Fruit fly (Drosophila melanogaster) whole organism, prepupa: ENCODE data around the gene FoxP.

Experiments used
- Blimp-1 ChIP-seq: fragments of 200-800 bp; sonication (Bioruptor generic); optimal IDR thresholded peaks from 3 replicates; lab custom pipeline; 2017; ENCODE audit warnings: missing biosample characterization, missing genetic modification characterization, mild to moderate bottlenecking, moderate library complexity, missing genetic modification reagents
- CG10669 ChIP-seq: fragments of 200-800 bp; sonication (Bioruptor generic); optimal IDR thresholded peaks from 3 replicates; lab custom pipeline; 2018; ENCODE audit warnings: missing biosample characterization, mild to moderate bottlenecking, missing genetic modification characterization, moderate library complexity
- CG11762 ChIP-seq: fragments of 200-800 bp; sonication (Bioruptor generic); optimal IDR thresholded peaks from 3 replicates; lab custom pipeline; 2016; ENCODE audit warnings: missing biosample characterization, missing genetic modification characterization; ENCODE audit not compliant: insufficient read depth
- CG1621 ChIP-seq: fragments of 200-800 bp; sonication (Bioruptor generic); optimal IDR thresholded peaks from 3 replicates; lab custom pipeline; 2018; ENCODE audit warnings: missing biosample characterization, mild to moderate bottlenecking, missing genetic modification characterization
- CG3032 ChIP-seq: fragments of 200-800 bp; optimal IDR thresholded peaks from 2 replicates; lab custom pipeline; 2019; ENCODE audit warnings: missing biosample characterization, mild to moderate bottlenecking, missing genetic modification characterization, moderate library complexity
- CG32006 ChIP-seq: fragments of 200-800 bp; sonication (Bioruptor generic); optimal IDR thresholded peaks from 3 replicates; lab custom pipeline; 2017; ENCODE audit warnings: missing biosample characterization, mild to moderate bottlenecking, missing genetic modification characterization
- CG34406 ChIP-seq: fragments of 200-800 bp; sonication (Bioruptor generic); optimal IDR thresholded peaks from 3 replicates; lab custom pipeline; 2016; ENCODE audit warnings: missing biosample characterization, missing genetic modification characterization
- CG6163 ChIP-seq: fragments of 200-800 bp; sonication (Bioruptor generic); IDR thresholded peaks from 3 replicates; pipeline ENCODE4 v1.3.6; 2022; ENCODE audit warnings: missing biosample characterization, missing genetic modification characterization
- CG6276 ChIP-seq: fragments of 200-800 bp; sonication (Bioruptor generic); optimal IDR thresholded peaks from 2 replicates; lab custom pipeline; 2017; ENCODE audit warnings: missing biosample characterization, mild to moderate bottlenecking, missing genetic modification characterization
- CG6808 ChIP-seq: fragments of 200-800 bp; sonication (Bioruptor generic); optimal IDR thresholded peaks from 3 replicates; lab custom pipeline; 2017; ENCODE audit warnings: missing biosample characterization, missing genetic modification characterization, mild to moderate bottlenecking, moderate library complexity, missing genetic modification reagents
- CG7368 ChIP-seq: fragments of 200-800 bp; sonication (Bioruptor generic); optimal IDR thresholded peaks from 3 replicates; lab custom pipeline; 2016; ENCODE audit warnings: missing biosample characterization, missing genetic modification characterization
- CG8119 ChIP-seq: fragments of 200-800 bp; sonication (Bioruptor generic); IDR thresholded peaks from 3 replicates; pipeline ENCODE4 v1.3.6; 2022; ENCODE audit warnings: missing biosample characterization, missing genetic modification characterization
- CG8632 ChIP-seq: fragments of 200-800 bp; sonication (Bioruptor generic); optimal IDR thresholded peaks from 3 replicates; lab custom pipeline; 2016; ENCODE audit warnings: missing biosample characterization, missing genetic modification characterization
- CG9139 ChIP-seq: fragments of 200-800 bp; sonication (Bioruptor generic); optimal IDR thresholded peaks from 3 replicates; lab custom pipeline; 2017; ENCODE audit warnings: missing biosample characterization, mild to moderate bottlenecking, missing genetic modification characterization
- Eip75B ChIP-seq: fragments of 200-800 bp; sonication (Bioruptor generic); optimal IDR thresholded peaks from 3 replicates; lab custom pipeline; 2016; ENCODE audit warnings: missing biosample characterization, missing genetic modification characterization
- Eip78C ChIP-seq: fragments of 200-800 bp; sonication (Bioruptor generic); peaks from one replicate; lab custom pipeline; 2016; ENCODE audit warnings: missing biosample characterization, missing genetic modification characterization
- Ets21C ChIP-seq: fragments of 200-800 bp; sonication (Bioruptor generic); optimal IDR thresholded peaks from 3 replicates; lab custom pipeline; 2016; ENCODE audit warnings: missing biosample characterization, missing genetic modification characterization
- Ets96B ChIP-seq: fragments of 200-800 bp; optimal IDR thresholded peaks from 2 replicates; lab custom pipeline; 2019; ENCODE audit warnings: missing biosample characterization, mild to moderate bottlenecking, missing genetic modification characterization, moderate library complexity
- Gug ChIP-seq: fragments of 200-800 bp; sonication (Bioruptor generic); IDR thresholded peaks from 2 replicates; pipeline ENCODE4 v1.3.6; 2022; ENCODE audit warnings: missing biosample characterization, missing genetic modification characterization
- Hr39 ChIP-seq: fragments of 200-800 bp; sonication (Bioruptor generic); optimal IDR thresholded peaks from 2 replicates; lab custom pipeline; 2016; ENCODE audit warnings: missing biosample characterization, missing genetic modification characterization
- Hr4 ChIP-seq: fragments of 200-800 bp; sonication (Bioruptor generic); optimal IDR thresholded peaks from 3 replicates; lab custom pipeline; 2016; ENCODE audit warnings: missing biosample characterization, missing genetic modification characterization
- Lpt ChIP-seq: fragments of 200-800 bp; sonication (Bioruptor generic); optimal IDR thresholded peaks from 3 replicates; lab custom pipeline; 2016; ENCODE audit warnings: missing biosample characterization, missing genetic modification characterization
- Sox15 ChIP-seq: fragments of 200-800 bp; sonication (Bioruptor generic); optimal IDR thresholded peaks from 3 replicates; lab custom pipeline; 2016; ENCODE audit warnings: missing biosample characterization, missing genetic modification characterization
- acj6 ChIP-seq: fragments of 200-800 bp; sonication (Bioruptor generic); optimal IDR thresholded peaks from 3 replicates; lab custom pipeline; 2016; ENCODE audit warnings: missing biosample characterization, missing genetic modification characterization
- cyc ChIP-seq: fragments of 200-800 bp; sonication (Bioruptor generic); optimal IDR thresholded peaks from 3 replicates; lab custom pipeline; 2016; ENCODE audit warnings: missing biosample characterization, missing genetic modification characterization
- dac ChIP-seq: fragments of 200-800 bp; sonication (Bioruptor generic); optimal IDR thresholded peaks from 2 replicates; lab custom pipeline; 2017; ENCODE audit warnings: missing biosample characterization, mild to moderate bottlenecking, missing genetic modification characterization
- dsx ChIP-seq: fragments of 200-800 bp; optimal IDR thresholded peaks from 3 replicates; lab custom pipeline; 2019; ENCODE audit warnings: missing biosample characterization, mild to moderate bottlenecking, missing genetic modification characterization, moderate library complexity; ENCODE audit not compliant: poor library complexity, severe bottlenecking
- eg ChIP-seq: fragments of 200-800 bp; sonication (Bioruptor generic); IDR thresholded peaks from 3 replicates; pipeline ENCODE4 v1.3.6; 2022; ENCODE audit warnings: missing biosample characterization, missing genetic modification characterization
- esn ChIP-seq: fragments of 200-800 bp; sonication (Bioruptor generic); optimal IDR thresholded peaks from 2 replicates; lab custom pipeline; 2016; ENCODE audit warnings: missing biosample characterization, mild to moderate bottlenecking, missing genetic modification characterization, moderate library complexity
- fd59A ChIP-seq: fragments of 200-800 bp; sonication (Bioruptor generic); optimal IDR thresholded peaks from 2 replicates; lab custom pipeline; 2017; ENCODE audit warnings: missing biosample characterization, mild to moderate bottlenecking, missing genetic modification characterization, missing genetic modification reagents
- lz ChIP-seq: fragments of 200-800 bp; sonication (Bioruptor generic); optimal IDR thresholded peaks from 3 replicates; lab custom pipeline; 2016; ENCODE audit warnings: missing biosample characterization, missing genetic modification characterization
- net ChIP-seq: fragments of 200-800 bp; sonication (Bioruptor generic); optimal IDR thresholded peaks from 3 replicates; lab custom pipeline; 2016; ENCODE audit warnings: missing biosample characterization, missing genetic modification characterization
- pdm3 ChIP-seq: fragments of 200-800 bp; sonication (Bioruptor generic); optimal IDR thresholded peaks from 3 replicates; lab custom pipeline; 2016; ENCODE audit warnings: missing biosample characterization, missing genetic modification characterization
- spab ChIP-seq: fragments of 200-800 bp; sonication (Bioruptor generic); optimal IDR thresholded peaks from 2 replicates; lab custom pipeline; 2017; ENCODE audit warnings: missing biosample characterization, mild to moderate bottlenecking, missing genetic modification characterization, missing genetic modification reagents
- svp ChIP-seq: fragments of 200-800 bp; sonication (Bioruptor generic); peaks from one replicate; lab custom pipeline; 2016; ENCODE audit warnings: missing biosample characterization, missing genetic modification characterization
- topi ChIP-seq: fragments of 200-800 bp; sonication (Bioruptor generic); optimal IDR thresholded peaks from 3 replicates; lab custom pipeline; 2016; ENCODE audit warnings: missing biosample characterization, missing genetic modification characterization
- vri ChIP-seq: fragments of 200-800 bp; sonication (Bioruptor generic); optimal IDR thresholded peaks from 3 replicates; lab custom pipeline; 2016; ENCODE audit warnings: missing biosample characterization, mild to moderate bottlenecking, missing genetic modification characterization

FoxP gene

DNA sequence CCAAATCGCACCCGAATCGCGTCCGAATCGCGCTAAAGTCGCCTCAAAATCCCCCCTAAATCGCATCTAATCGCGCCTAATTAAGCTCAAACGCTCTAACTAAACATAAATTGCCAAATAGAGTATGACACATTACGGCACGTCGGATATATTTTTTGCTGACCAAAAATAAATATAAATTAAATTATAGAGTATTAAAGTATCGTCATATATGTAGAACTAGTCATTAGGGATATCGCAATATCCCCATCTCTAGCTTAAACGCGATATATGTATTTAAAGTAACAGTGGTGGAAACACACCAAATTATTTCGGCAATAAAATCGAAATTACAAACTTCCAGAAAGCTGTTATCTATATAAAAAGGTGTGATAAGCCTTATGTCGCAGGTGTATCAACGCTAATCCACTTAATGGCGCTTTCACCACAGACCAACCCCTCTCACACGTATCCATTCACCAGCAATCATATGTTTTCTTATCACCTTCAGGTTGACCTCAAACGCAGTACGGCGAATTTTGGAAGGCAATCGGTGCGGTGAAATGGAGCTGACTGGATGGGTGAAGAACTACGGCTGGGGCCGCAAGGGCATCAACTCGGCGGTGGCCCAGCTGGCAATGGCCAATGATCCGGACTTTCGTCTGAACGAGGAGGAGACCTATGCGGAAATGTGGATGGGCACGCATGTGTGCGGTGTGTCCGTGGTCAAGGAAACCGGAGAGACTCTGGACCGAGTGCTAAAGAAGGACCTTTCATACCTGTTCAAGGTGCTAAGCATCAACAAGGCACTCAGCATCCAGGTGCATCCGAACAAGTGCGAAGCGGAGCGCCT is 28.9 kb upstream of the FoxP start, which contains the start of gene Mpi:
Mpi (plus strand) TSS at position 263 of the 832 bp plus-strand sequence.
- no peak for TF ChIP-seq lz (GFP tag; lab: Kevin White, UChicago)
- TF ChIP-seq CG8632 (GFP tag; lab: Kevin White, UChicago) = no peak
- TF ChIP-seq Hr4 (GFP tag; lab: Kevin White, UChicago) = no peak
- TF ChIP-seq CG11762 (GFP tag; lab: Kevin White, UChicago) = no peak
- TF ChIP-seq topi (GFP tag; lab: Kevin White, UChicago) = no peak
- TF ChIP-seq spab (GFP tag; lab: Kevin White, UChicago) = no peak
- 0 out of 3 replicates have a peak, but pooled peaks have one; percentile 30 for TF ChIP-seq eg
- no peak for TF ChIP-seq Ets96B
- TF ChIP-seq vri = no peak
- TF ChIP-seq dsx (GFP tag; lab: Kevin White, UChicago) = no peak
- TF ChIP-seq Blimp-1 (GFP tag; lab: Kevin White, UChicago) = no peak
- no peak for TF ChIP-seq Ets21C (GFP tag; lab: Kevin White, UChicago)
- TF ChIP-seq CG8119 (GFP tag; lab: Robert Waterston, UW) = 0 out of 3 replicates have a peak, but pooled peaks have one; percentile 23
- TF ChIP-seq Sox15 (GFP tag; lab: Kevin White, UChicago) = no peak
- TF ChIP-seq Gug (GFP tag; lab: Robert Waterston, UW) = no peak
- TF ChIP-seq CG32006 (GFP tag; lab: Kevin White, UChicago) = no peak
- TF ChIP-seq CG34406 = no peak
- TF ChIP-seq esn (GFP tag; lab: Kevin White, UChicago) = peak; percentile 34
- TF ChIP-seq svp = peak; percentile 98
- TF ChIP-seq dac (GFP tag; lab: Kevin White, UChicago) = no peak
- no peak for TF ChIP-seq CG1621
- no peak for TF ChIP-seq fd59A (GFP tag; lab: Kevin White, UChicago)
- TF ChIP-seq CG3032 = peak; percentile 36
- TF ChIP-seq CG6276 (GFP tag; lab: Kevin White, UChicago) = no peak
- TF ChIP-seq pdm3 = no peak
- TF ChIP-seq CG6163 (GFP tag; lab: Robert Waterston, UW) = no peak

DNA sequence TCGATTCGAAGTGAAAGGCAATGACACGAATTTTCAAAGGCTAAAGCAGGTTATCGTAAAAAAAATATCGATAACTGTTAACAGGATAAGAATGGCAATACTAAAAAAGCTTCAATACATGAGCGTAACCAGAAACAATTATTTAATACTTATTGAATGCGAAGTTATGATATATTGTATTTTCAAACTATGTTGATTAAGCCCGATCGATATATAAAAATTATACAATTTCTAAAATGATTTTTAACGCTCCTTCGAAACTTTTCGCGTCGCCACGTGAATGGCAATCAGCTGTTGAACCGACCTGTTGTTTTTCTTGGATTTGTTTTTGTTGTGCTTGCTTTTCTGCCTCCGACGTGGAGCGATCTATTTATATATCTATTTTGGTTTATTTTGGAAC is 25.5 kb upstream of the FoxP start, which contains the start of the genes Alg12 and Rpt3R:
Alg12 (plus strand) TSS at position 305 of the 400 bp plus-strand sequence.
Rpt3R (minus strand) TSS at position 324 of the 400 bp plus-strand sequence.
- TF ChIP-seq CG11762 (GFP tag; lab: Kevin White, UChicago) (no peak), Lpt (GFP tag; lab: Kevin White, UChicago) (no peak), acj6 (GFP tag; lab: Kevin White, UChicago) (no peak), CG9139 (no peak), topi (GFP tag; lab: Kevin White, UChicago) (no peak)

DNA sequence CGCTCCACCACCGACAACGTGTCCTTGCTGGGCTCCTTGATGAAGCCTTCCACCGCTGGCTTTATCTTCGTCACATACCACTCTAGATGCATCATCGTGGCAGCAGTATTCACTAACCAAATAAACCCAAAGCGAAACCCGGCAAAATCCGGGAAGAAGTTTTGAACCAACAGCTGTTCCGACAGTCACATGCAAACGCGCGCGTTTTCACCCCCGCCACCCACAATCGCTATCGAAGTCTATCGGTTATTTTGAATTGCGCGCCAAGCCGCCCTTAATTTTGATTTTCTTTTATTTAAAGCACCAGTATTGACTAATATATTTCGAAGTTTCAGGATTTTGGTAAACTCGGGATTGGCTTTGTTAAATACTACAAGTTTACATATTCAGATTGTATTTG is 23.8 kb upstream of the FoxP start, which contains the start of gene Tti1:
Tti1 (minus strand) TSS at position 200 of the 400 bp plus-strand sequence.
- no peak for TF ChIP-seq dac (GFP tag; lab: Kevin White, UChicago)
- no peak for TF ChIP-seq CG34406
- TF ChIP-seq CG10669 (GFP tag; lab: Kevin White, UChicago) = no peak
- TF ChIP-seq Ets21C (GFP tag; lab: Kevin White, UChicago) = no peak
- TF ChIP-seq Blimp-1 (GFP tag; lab: Kevin White, UChicago) = no peak
- TF ChIP-seq acj6 (GFP tag; lab: Kevin White, UChicago) = no peak
- TF ChIP-seq pdm3 = no peak
- TF ChIP-seq, all 60 proteins: peak for 0

DNA sequence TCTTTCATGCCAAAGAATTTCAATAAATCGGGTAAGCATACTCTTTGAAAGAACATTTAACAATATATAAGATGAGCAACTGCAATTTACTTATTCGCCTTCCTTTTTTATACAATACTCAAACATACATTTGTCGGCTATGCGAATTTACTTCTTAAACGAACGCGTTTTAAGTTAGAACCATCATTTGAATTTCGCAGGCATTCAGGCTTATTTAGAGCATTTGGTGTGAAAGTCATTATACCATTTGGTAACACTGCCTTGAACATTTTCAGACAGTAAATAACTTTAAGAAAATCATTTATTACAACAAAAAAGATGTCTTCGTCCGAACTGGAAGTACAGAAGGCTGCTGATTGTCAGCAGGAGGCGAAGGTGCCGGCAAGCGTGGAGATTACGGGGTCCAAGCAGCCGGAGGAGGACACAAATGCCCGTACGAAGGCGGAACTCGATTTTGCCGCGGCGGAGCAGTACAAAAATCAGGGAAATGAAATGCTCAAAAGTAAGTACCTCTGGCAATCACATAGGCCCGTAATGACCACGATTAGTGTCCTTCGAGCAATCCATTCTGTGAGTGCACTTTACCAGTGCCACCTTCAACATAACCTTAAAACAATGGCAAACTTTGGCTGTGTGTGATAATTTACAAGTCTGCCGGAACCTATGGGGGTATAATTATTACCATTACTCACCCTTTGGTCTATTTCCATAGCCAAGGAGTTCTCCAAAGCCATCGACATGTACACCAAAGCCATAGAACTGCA is 17.4 kb upstream of the FoxP start:
- no peak for TF ChIP-seq Eip78C (GFP tag; lab: Kevin White, UChicago)
- no peak for TF ChIP-seq cyc (GFP tag; lab: Kevin White, UChicago)
- no peak for TF ChIP-seq topi (GFP tag; lab: Kevin White, UChicago)
- TF ChIP-seq Hr39 = no peak
- no peak for TF ChIP-seq CG7368
- no peak for TF ChIP-seq Blimp-1 (GFP tag; lab: Kevin White, UChicago)
- no peak for TF ChIP-seq Eip75B (GFP tag; lab: Kevin White, UChicago)
- TF ChIP-seq CG6808 (GFP tag; lab: Kevin White, UChicago) = no peak
- TF ChIP-seq fd59A (GFP tag; lab: Kevin White, UChicago) = no peak
- TF ChIP-seq net (GFP tag; lab: Kevin White, UChicago) = no peak
- no peak for TF ChIP-seq CG8632 (GFP tag; lab: Kevin White, UChicago)
- no peak for TF ChIP-seq vri
